Worm (Caenorhabditis elegans) whole organism, L4/young adult: ENCODE results near the gene kin-29.

Experiments used
- W03F9.2 ChIP-seq: fragments of 150-350 bp; optimal IDR thresholded peaks from 2 replicates; lab custom pipeline; 2014; ENCODE audit warnings: missing biosample characterization, missing genetic modification characterization
- dao-5 ChIP-seq: sonication (generic microtip); optimal IDR thresholded peaks from 2 replicates; lab custom pipeline; 2016; ENCODE audit warnings: missing genotype, missing genetic modification characterization, moderate library complexity, missing compliant biosample characterization
- him-1 ChIP-seq: sonication (generic microtip); optimal IDR thresholded peaks from 2 replicates; lab custom pipeline; 2016; ENCODE audit warnings: missing genotype, missing genetic modification reagents, missing genetic modification characterization, missing compliant biosample characterization

ce11 chrX:2863946-2864345, 11.7 kb upstream of the kin-29 start, which contains the start of gene F53B3.6:
- TF ChIP-seq W03F9.2 (no peak), him-1 (tag; lab: Kevin White, UChicago) (no peak), dao-5 (tag; lab: Kevin White, UChicago) (no peak)
